Worm (Caenorhabditis elegans) whole organism, mixed stage, embryonic: ENCODE measurements around the gene AH10.4.

Experiments
- bed-3 ChIP-seq: fragments of 200-800 bp; sonication (Bioruptor generic); optimal IDR thresholded peaks from 3 replicates; lab custom pipeline; 2018; ENCODE audit warnings: mild to moderate bottlenecking, missing genetic modification characterization, moderate library complexity, missing compliant biosample characterization
- drap-1 ChIP-seq: fragments of 200-800 bp; sonication (Bioruptor generic); optimal IDR thresholded peaks from 3 replicates; lab custom pipeline; 2018; ENCODE audit warnings: mild to moderate bottlenecking, missing genetic modification characterization, missing compliant biosample characterization
- elt-1 ChIP-seq: sonication (generic microtip); optimal IDR thresholded peaks from 2 replicates; lab custom pipeline; 2017; ENCODE audit warnings: missing genetic modification characterization, mild to moderate bottlenecking, missing compliant biosample characterization, antibody characterized with exemption, moderate library complexity, borderline replicate concordance; ENCODE audit not compliant: insufficient read depth
- elt-3 ChIP-seq: fragments of 150-350 bp; optimal IDR thresholded peaks from 2 replicates; lab custom pipeline; 2014; ENCODE audit warnings: missing biosample characterization, missing genetic modification characterization
- hlh-1 ChIP-seq: fragments of 150-350 bp; optimal IDR thresholded peaks from 2 replicates; lab custom pipeline; 2014; ENCODE audit warnings: missing biosample characterization, missing genetic modification reagents, missing genetic modification characterization
- lin-13 ChIP-seq: fragments of 150-350 bp; optimal IDR thresholded peaks from 2 replicates; lab custom pipeline; 2014; ENCODE audit warnings: missing biosample characterization, missing genetic modification characterization
- lsy-2 ChIP-seq: fragments of 150-350 bp; optimal IDR thresholded peaks from 2 replicates; lab custom pipeline; 2014; ENCODE audit warnings: missing biosample characterization, missing genetic modification characterization
- nhr-12 ChIP-seq: fragments of 150-350 bp; optimal IDR thresholded peaks from 2 replicates; lab custom pipeline; 2014; ENCODE audit warnings: missing biosample characterization, missing genetic modification characterization
- nhr-76 ChIP-seq: sonication (generic microtip); optimal IDR thresholded peaks from 2 replicates; lab custom pipeline; 2017; ENCODE audit warnings: missing biosample characterization, missing genetic modification characterization
- snpc-4 ChIP-seq: fragments of 150-350 bp; optimal IDR thresholded peaks from 2 replicates; lab custom pipeline; 2014; ENCODE audit warnings: missing biosample characterization, missing genetic modification characterization
- unc-120 ChIP-seq: sonication (generic microtip); optimal IDR thresholded peaks from 2 replicates; lab custom pipeline; 2017; ENCODE audit warnings: missing genetic modification characterization, missing compliant biosample characterization; ENCODE audit not compliant: poor library complexity, severe bottlenecking
- unc-39 ChIP-seq: fragments of 150-350 bp; optimal IDR thresholded peaks from 2 replicates; lab custom pipeline; 2014; ENCODE audit warnings: missing biosample characterization, missing genetic modification characterization
- unc-62 ChIP-seq: fragments of 150-350 bp; optimal IDR thresholded peaks from 2 replicates; lab custom pipeline; 2014; ENCODE audit warnings: missing biosample characterization, missing genetic modification reagents, missing genetic modification characterization
- ztf-11 ChIP-seq: fragments of 150-350 bp; optimal IDR thresholded peaks from 2 replicates; lab custom pipeline; 2014; ENCODE audit warnings: missing biosample characterization, missing genetic modification characterization

ce11 chrV:14187104-14187503 lies 49.4 kb upstream of the AH10.4 start:
- TF ChIP-seq nhr-12 (tag; lab: Kevin White, UChicago): no peak
- no peak for TF ChIP-seq nhr-76 (tag; lab: Kevin White, UChicago)
- no peak for TF ChIP-seq hlh-1 (tag; lab: Kevin White, UChicago)
- no peak for TF ChIP-seq lsy-2 (tag; lab: Kevin White, UChicago)
- no peak for TF ChIP-seq unc-62 (GFP tag; lab: Kevin White, UChicago)
- TF ChIP-seq elt-1 (tag; lab: Kevin White, UChicago): no peak
- TF ChIP-seq bed-3 (GFP tag; lab: Kevin White, UChicago): no peak
- TF ChIP-seq ztf-11: no peak
- no peak for TF ChIP-seq unc-39 (tag; lab: Kevin White, UChicago)
- no peak for TF ChIP-seq unc-120
- no peak for TF ChIP-seq lin-13 (tag; lab: Kevin White, UChicago)
- no peak for TF ChIP-seq snpc-4 (tag; lab: Kevin White, UChicago)
- no peak for TF ChIP-seq drap-1 (GFP tag; lab: Kevin White, UChicago)
- no peak for TF ChIP-seq elt-3 (tag; lab: Kevin White, UChicago)
